Worm (Caenorhabditis elegans) whole organism, mixed stage, embryonic: Measurements from ENCODE around the gene F21C10.6.

Experiments used
- M03D4.4 ChIP-seq: sonication (generic microtip); optimal IDR thresholded peaks from 2 replicates; lab custom pipeline; 2017; ENCODE audit warnings: mild to moderate bottlenecking, missing genetic modification characterization, missing compliant biosample characterization
- bed-3 ChIP-seq: fragments of 200-800 bp; sonication (Bioruptor generic); optimal IDR thresholded peaks from 3 replicates; lab custom pipeline; 2018; ENCODE audit warnings: mild to moderate bottlenecking, missing genetic modification characterization, moderate library complexity, missing compliant biosample characterization
- blmp-1 ChIP-seq: fragments of 150-350 bp; optimal IDR thresholded peaks from 2 replicates; lab custom pipeline; 2014; ENCODE audit warnings: missing biosample characterization, missing genetic modification characterization
- ceh-39 ChIP-seq: fragments of 150-350 bp; optimal IDR thresholded peaks from 2 replicates; lab custom pipeline; 2014; ENCODE audit warnings: missing biosample characterization, missing genetic modification characterization
- ceh-43 ChIP-seq: fragments of 200-800 bp; sonication (Bioruptor generic); optimal IDR thresholded peaks from 2 replicates; lab custom pipeline; 2018; ENCODE audit warnings: mild to moderate bottlenecking, missing genetic modification characterization, moderate library complexity, missing compliant biosample characterization
- ceh-83 ChIP-seq: fragments of 200-800 bp; sonication (Bioruptor generic); optimal IDR thresholded peaks from 2 replicates; lab custom pipeline; 2018; ENCODE audit warnings: mild to moderate bottlenecking, missing genetic modification characterization, missing compliant biosample characterization
- ces-1 ChIP-seq: fragments of 150-350 bp; optimal IDR thresholded peaks from 2 replicates; lab custom pipeline; 2014; ENCODE audit warnings: missing biosample characterization, missing genetic modification reagents, missing genetic modification characterization
- cnd-1 ChIP-seq: fragments of 200-800 bp; sonication (Bioruptor generic); optimal IDR thresholded peaks from 2 replicates; lab custom pipeline; 2018; ENCODE audit warnings: mild to moderate bottlenecking, missing genetic modification characterization, missing compliant biosample characterization
- drap-1 ChIP-seq: fragments of 200-800 bp; sonication (Bioruptor generic); optimal IDR thresholded peaks from 3 replicates; lab custom pipeline; 2018; ENCODE audit warnings: mild to moderate bottlenecking, missing genetic modification characterization, missing compliant biosample characterization
- elt-1 ChIP-seq: sonication (generic microtip); optimal IDR thresholded peaks from 2 replicates; lab custom pipeline; 2017; ENCODE audit warnings: missing genetic modification characterization, mild to moderate bottlenecking, missing compliant biosample characterization, antibody characterized with exemption, moderate library complexity, borderline replicate concordance; ENCODE audit not compliant: insufficient read depth
- elt-3 ChIP-seq: fragments of 150-350 bp; optimal IDR thresholded peaks from 2 replicates; lab custom pipeline; 2014; ENCODE audit warnings: missing biosample characterization, missing genetic modification characterization
- flh-1 ChIP-seq: fragments of 200-800 bp; sonication (Bioruptor generic); optimal IDR thresholded peaks from 2 replicates; lab custom pipeline; 2018; ENCODE audit warnings: mild to moderate bottlenecking, missing genetic modification characterization, moderate library complexity, missing compliant biosample characterization
- ham-2 ChIP-seq: fragments of 200-800 bp; sonication (Bioruptor generic); optimal IDR thresholded peaks from 2 replicates; lab custom pipeline; 2018; ENCODE audit warnings: mild to moderate bottlenecking, missing genetic modification characterization, missing compliant biosample characterization
- hlh-1 ChIP-seq: fragments of 150-350 bp; optimal IDR thresholded peaks from 2 replicates; lab custom pipeline; 2014; ENCODE audit warnings: missing biosample characterization, missing genetic modification reagents, missing genetic modification characterization
- lin-13 ChIP-seq: fragments of 150-350 bp; optimal IDR thresholded peaks from 2 replicates; lab custom pipeline; 2014; ENCODE audit warnings: missing biosample characterization, missing genetic modification characterization
- lin-32 ChIP-seq: fragments of 200-800 bp; sonication (Bioruptor generic); optimal IDR thresholded peaks from 2 replicates; lab custom pipeline; 2018; ENCODE audit warnings: mild to moderate bottlenecking, missing genetic modification characterization, missing compliant biosample characterization
- lsy-2 ChIP-seq: fragments of 150-350 bp; optimal IDR thresholded peaks from 2 replicates; lab custom pipeline; 2014; ENCODE audit warnings: missing biosample characterization, missing genetic modification characterization
- mab-5 ChIP-seq: fragments of 150-350 bp; optimal IDR thresholded peaks from 2 replicates; lab custom pipeline; 2014; ENCODE audit warnings: missing biosample characterization, missing genetic modification characterization
- mep-1 ChIP-seq: fragments of 150-350 bp; optimal IDR thresholded peaks from 2 replicates; lab custom pipeline; 2017; ENCODE audit warnings: missing biosample characterization, missing genetic modification reagents, missing genetic modification characterization, inconsistent platforms
- mls-2 ChIP-seq: sonication (generic microtip); optimal IDR thresholded peaks from 2 replicates; lab custom pipeline; 2016; ENCODE audit warnings: mild to moderate bottlenecking, missing genetic modification characterization, moderate library complexity, missing compliant biosample characterization
- nhr-12 ChIP-seq: fragments of 150-350 bp; optimal IDR thresholded peaks from 2 replicates; lab custom pipeline; 2014; ENCODE audit warnings: missing biosample characterization, missing genetic modification characterization
- nhr-2 ChIP-seq: fragments of 150-350 bp; optimal IDR thresholded peaks from 2 replicates; lab custom pipeline; 2014; ENCODE audit warnings: missing biosample characterization, missing genetic modification characterization
- nhr-76 ChIP-seq: sonication (generic microtip); optimal IDR thresholded peaks from 2 replicates; lab custom pipeline; 2017; ENCODE audit warnings: missing biosample characterization, missing genetic modification characterization
- pha-4 ChIP-seq: fragments of 150-350 bp; optimal IDR thresholded peaks from 2 replicates; lab custom pipeline; 2018; ENCODE audit warnings: missing biosample characterization, missing genetic modification reagents, missing genetic modification characterization
- sem-2 ChIP-seq: fragments of 200-800 bp; sonication (Bioruptor generic); optimal IDR thresholded peaks from 2 replicates; lab custom pipeline; 2018; ENCODE audit warnings: mild to moderate bottlenecking, missing genetic modification characterization, missing compliant biosample characterization
- snpc-4 ChIP-seq: fragments of 150-350 bp; optimal IDR thresholded peaks from 2 replicates; lab custom pipeline; 2014; ENCODE audit warnings: missing biosample characterization, missing genetic modification characterization
- sptf-1 ChIP-seq: sonication (generic microtip); optimal IDR thresholded peaks from 2 replicates; lab custom pipeline; 2017; ENCODE audit warnings: mild to moderate bottlenecking, missing genetic modification characterization, moderate library complexity, missing compliant biosample characterization
- tbx-8 ChIP-seq: fragments of 200-800 bp; sonication (Bioruptor generic); optimal IDR thresholded peaks from 2 replicates; lab custom pipeline; 2018; ENCODE audit warnings: mild to moderate bottlenecking, missing genetic modification characterization, moderate library complexity, missing compliant biosample characterization
- unc-120 ChIP-seq: sonication (generic microtip); optimal IDR thresholded peaks from 2 replicates; lab custom pipeline; 2017; ENCODE audit warnings: missing genetic modification characterization, missing compliant biosample characterization; ENCODE audit not compliant: poor library complexity, severe bottlenecking
- unc-39 ChIP-seq: fragments of 150-350 bp; optimal IDR thresholded peaks from 2 replicates; lab custom pipeline; 2014; ENCODE audit warnings: missing biosample characterization, missing genetic modification characterization
- unc-62 ChIP-seq: fragments of 150-350 bp; optimal IDR thresholded peaks from 2 replicates; lab custom pipeline; 2014; ENCODE audit warnings: missing biosample characterization, missing genetic modification reagents, missing genetic modification characterization
- zip-8 ChIP-seq: fragments of 150-350 bp; optimal IDR thresholded peaks from 2 replicates; lab custom pipeline; 2014; ENCODE audit warnings: missing biosample characterization, missing genetic modification characterization
- ztf-11 ChIP-seq: fragments of 150-350 bp; optimal IDR thresholded peaks from 2 replicates; lab custom pipeline; 2014; ENCODE audit warnings: missing biosample characterization, missing genetic modification characterization

The F21C10.6 gene

ce11 chrV:9127773-9128172 lies 3.5 kb downstream of the F21C10.6 start, which contains the start of gene F21C10.3:
F21C10.3 (plus strand) TSS chrV:9128073.
- TF ChIP-seq bed-3 (no peak), unc-39 (no peak), ceh-83 (no peak), nhr-12 (no peak), snpc-4 (tag; lab: Kevin White, UChicago) (no peak), pha-4 (no peak), mep-1 (tag; lab: Kevin White, UChicago) (no peak), drap-1 (no peak), sem-2 (no peak), lin-32 (GFP tag; lab: Kevin White, UChicago) (no peak), lsy-2 (tag; lab: Kevin White, UChicago) (no peak), nhr-2 (tag; lab: Kevin White, UChicago) (no peak), cnd-1 (no peak), ces-1 (GFP tag; lab: Kevin White, UChicago) (no peak), blmp-1 (tag; lab: Kevin White, UChicago) (no peak)

DNA sequence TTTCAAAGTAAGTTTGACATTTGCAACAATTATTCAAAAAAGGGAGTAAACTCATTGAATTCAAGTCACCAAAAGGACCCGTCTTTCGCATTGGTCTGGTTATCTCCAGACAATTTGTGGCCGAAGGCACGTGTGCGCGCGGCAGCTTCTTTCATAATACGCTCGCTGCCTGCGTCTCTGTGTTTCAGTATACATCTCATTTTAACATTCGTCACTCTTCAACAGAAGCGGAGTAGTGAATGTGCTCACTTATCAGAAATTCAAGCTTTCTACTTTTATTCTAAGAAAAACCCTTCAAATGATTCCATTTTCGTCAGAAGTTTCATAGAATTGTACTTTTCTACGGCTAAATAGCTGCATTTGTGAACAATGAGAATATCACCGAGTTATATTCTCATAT lies 4.3 kb downstream of the F21C10.6 start:
- TF ChIP-seq unc-120 (no peak), ztf-11 (no peak), tbx-8 (GFP tag; lab: Kevin White, UChicago) (no peak), nhr-76 (tag; lab: Kevin White, UChicago) (no peak), ceh-83 (no peak), lin-32 (GFP tag; lab: Kevin White, UChicago) (no peak), snpc-4 (tag; lab: Kevin White, UChicago) (no peak), mls-2 (tag; lab: Kevin White, UChicago) (no peak), elt-3 (tag; lab: Kevin White, UChicago) (no peak), blmp-1 (tag; lab: Kevin White, UChicago) (no peak), ham-2 (GFP tag; lab: Kevin White, UChicago) (no peak), bed-3 (no peak), unc-62 (GFP tag; lab: Kevin White, UChicago) (no peak), ceh-39 (tag; lab: Kevin White, UChicago) (no peak), cnd-1 (no peak), mab-5 (tag; lab: Kevin White, UChicago) (no peak)

- TF ChIP-seq ces-1 (GFP tag; lab: Kevin White, UChicago) (no peak), lin-32 (GFP tag; lab: Kevin White, UChicago) (no peak), cnd-1 (no peak), mep-1 (tag; lab: Kevin White, UChicago) (no peak), snpc-4 (tag; lab: Kevin White, UChicago) (no peak), M03D4.4 (no peak), zip-8 (tag; lab: Kevin White, UChicago) (no peak), flh-1 (GFP tag; lab: Kevin White, UChicago) (no peak), drap-1 (no peak)
Observed at ce11 chrV:9130766-9131165, 6.5 kb downstream of the F21C10.6 start, which contains the start of gene F21C10.19. F21C10.19 (plus strand) TSS chrV:9131066.

- TF ChIP-seq drap-1 = no peak
- TF ChIP-seq mep-1 (tag; lab: Kevin White, UChicago) = no peak
- no peak for TF ChIP-seq sem-2
- no peak for TF ChIP-seq cnd-1
- no peak for TF ChIP-seq mab-5 (tag; lab: Kevin White, UChicago)
- TF ChIP-seq sptf-1 (tag; lab: Kevin White, UChicago) = no peak
- no peak for TF ChIP-seq mls-2 (tag; lab: Kevin White, UChicago)
- TF ChIP-seq nhr-76 (tag; lab: Kevin White, UChicago) = no peak
- no peak for TF ChIP-seq hlh-1
Observed at ce11 chrV:9132043-9132442, 7.8 kb downstream of the F21C10.6 start, which contains the start of gene F21C10.1. F21C10.1 (plus strand) TSS chrV:9132343.

ce11 chrV:9133950-9134349 lies 9.7 kb downstream of the F21C10.6 start, which contains the start of gene B0222.1:
B0222.1 (plus strand) TSS chrV:9134255.
- TF ChIP-seq lin-32 (GFP tag; lab: Kevin White, UChicago) (no peak), mab-5 (tag; lab: Kevin White, UChicago) (no peak), tbx-8 (GFP tag; lab: Kevin White, UChicago) (no peak), drap-1 (no peak), unc-120 (no peak), hlh-1 (no peak), pha-4 (no peak), elt-3 (tag; lab: Kevin White, UChicago) (no peak), nhr-12 (no peak), lin-13 (tag; lab: Kevin White, UChicago) (no peak), mls-2 (tag; lab: Kevin White, UChicago) (no peak), unc-39 (no peak), lsy-2 (tag; lab: Kevin White, UChicago) (no peak), unc-62 (GFP tag; lab: Kevin White, UChicago) (no peak), bed-3 (no peak), ces-1 (GFP tag; lab: Kevin White, UChicago) (no peak), M03D4.4 (no peak), ceh-43 (GFP tag; lab: Kevin White, UChicago) (no peak), elt-1 (tag; lab: Kevin White, UChicago) (no peak)
